Worm (Caenorhabditis elegans) whole organism, L4/young adult: ENCODE results near the gene dhs-13.

Experiments
- W03F9.2 ChIP-seq: fragments of 150-350 bp; optimal IDR thresholded peaks from 2 replicates; lab custom pipeline; 2014; ENCODE audit warnings: missing biosample characterization, missing genetic modification characterization
- dao-5 ChIP-seq: sonication (generic microtip); optimal IDR thresholded peaks from 2 replicates; lab custom pipeline; 2016; ENCODE audit warnings: missing genotype, missing genetic modification characterization, moderate library complexity, missing compliant biosample characterization
- him-1 ChIP-seq: sonication (generic microtip); optimal IDR thresholded peaks from 2 replicates; lab custom pipeline; 2016; ENCODE audit warnings: missing genotype, missing genetic modification reagents, missing genetic modification characterization, missing compliant biosample characterization

DNA sequence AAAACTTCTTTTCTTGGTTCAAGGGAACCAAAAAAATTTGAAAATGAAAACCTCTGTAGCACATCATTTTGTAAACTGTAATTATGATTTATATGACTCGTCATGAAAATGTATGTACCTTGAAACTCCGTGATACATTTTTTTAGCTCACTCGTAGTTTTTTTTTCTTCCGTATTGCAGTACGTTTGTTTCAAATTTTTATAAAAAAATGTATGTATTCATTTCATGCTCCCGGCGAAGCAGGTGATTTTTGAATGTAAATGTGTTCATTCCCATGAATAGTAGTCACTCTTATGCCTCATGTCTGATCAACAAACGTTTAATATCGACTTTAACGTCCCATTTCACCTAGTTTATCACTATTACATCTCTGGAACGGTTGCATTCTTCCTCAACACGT lies 46.2 kb downstream of the dhs-13 start, which contains the start of gene sri-27:
- TF ChIP-seq him-1 (tag; lab: Kevin White, UChicago) (no peak), W03F9.2 (tag; lab: Kevin White, UChicago) (no peak), dao-5 (tag; lab: Kevin White, UChicago) (no peak)
